Worm (Caenorhabditis elegans) whole organism, early embryonic: ENCODE results near the gene M02B7.2.
A peak's percentile ranks its signal among the peaks of the same experiment; 100 is the strongest.

Source experiments
- B0310.2 ChIP-seq: sonication (generic microtip); optimal IDR thresholded peaks from 2 replicates; lab custom pipeline; 2016; ENCODE audit warnings: mild to moderate bottlenecking, missing genetic modification characterization, missing compliant biosample characterization
- F13C5.2 ChIP-seq: sonication (generic microtip); optimal IDR thresholded peaks from 2 replicates; lab custom pipeline; 2017; ENCODE audit warnings: mild to moderate bottlenecking, missing genetic modification characterization, inconsistent platforms, missing compliant biosample characterization
- aly-1 ChIP-seq: sonication (generic microtip); optimal IDR thresholded peaks from 2 replicates; lab custom pipeline; 2016; ENCODE audit warnings: missing genetic modification characterization, missing compliant biosample characterization
- ama-1 ChIP-seq: fragments of 150-350 bp; optimal IDR thresholded peaks from 2 replicates; lab custom pipeline; 2014
- ceh-13 ChIP-seq: fragments of 200-800 bp; sonication (Bioruptor generic); optimal IDR thresholded peaks from 2 replicates; lab custom pipeline; 2018; ENCODE audit warnings: mild to moderate bottlenecking, missing genetic modification characterization, missing compliant biosample characterization
- ceh-36 ChIP-seq: sonication (generic microtip); optimal IDR thresholded peaks from 2 replicates; lab custom pipeline; 2016; ENCODE audit warnings: missing genetic modification characterization, inconsistent platforms, missing compliant biosample characterization
- ets-7 ChIP-seq: sonication (generic microtip); optimal IDR thresholded peaks from 2 replicates; lab custom pipeline; 2016; ENCODE audit warnings: missing genotype, missing genetic modification characterization, missing compliant biosample characterization
- flt-1 ChIP-seq: fragments of 200-800 bp; sonication (Bioruptor generic); IDR thresholded peaks from 2 replicates; pipeline ENCODE4 v1.3.6; 2022; ENCODE audit warnings: missing genetic modification characterization, missing compliant biosample characterization
- hmbx-1 ChIP-seq: sonication (generic microtip); optimal IDR thresholded peaks from 2 replicates; lab custom pipeline; 2016; ENCODE audit warnings: mild to moderate bottlenecking, missing genetic modification characterization, missing compliant biosample characterization
- hmg-4 ChIP-seq: fragments of 200-800 bp; sonication (Bioruptor generic); optimal IDR thresholded peaks from 2 replicates; lab custom pipeline; 2018; ENCODE audit warnings: mild to moderate bottlenecking, missing genetic modification characterization, missing compliant biosample characterization
- hnd-1 ChIP-seq: sonication (generic microtip); optimal IDR thresholded peaks from 2 replicates; lab custom pipeline; 2016; ENCODE audit warnings: missing genetic modification characterization, missing compliant biosample characterization
- pes-1 ChIP-seq: fragments of 200-800 bp; sonication (Bioruptor generic); IDR thresholded peaks from 2 replicates; pipeline ENCODE4 v1.3.6; 2022; ENCODE audit warnings: missing genetic modification reagents, missing genetic modification characterization, missing compliant biosample characterization
- scrt-1 ChIP-seq: fragments of 200-800 bp; sonication (Bioruptor generic); IDR thresholded peaks from 2 replicates; pipeline ENCODE4 v1.3.6; 2022; ENCODE audit warnings: missing genetic modification characterization, missing compliant biosample characterization
- sea-1 ChIP-seq: fragments of 200-800 bp; sonication (Bioruptor generic); conservative IDR thresholded peaks from 2 replicates; pipeline ENCODE4 v1.3.6; 2022; ENCODE audit warnings: missing genetic modification characterization, missing compliant biosample characterization
- tbx-11 ChIP-seq: fragments of 200-800 bp; sonication (Bioruptor generic); IDR thresholded peaks from 2 replicates; pipeline ENCODE4 v1.3.6; 2022; ENCODE audit warnings: missing genetic modification characterization, missing compliant biosample characterization
- tbx-37 ChIP-seq: fragments of 200-800 bp; sonication (Bioruptor generic); conservative IDR thresholded peaks from 2 replicates; pipeline ENCODE4 v1.3.6; 2022; ENCODE audit warnings: missing genetic modification reagents, missing genetic modification characterization, missing compliant biosample characterization
- tra-4 ChIP-seq: sonication (generic microtip); optimal IDR thresholded peaks from 2 replicates; lab custom pipeline; 2017; ENCODE audit warnings: missing genetic modification characterization, missing compliant biosample characterization

The M02B7.2 gene

DNA sequence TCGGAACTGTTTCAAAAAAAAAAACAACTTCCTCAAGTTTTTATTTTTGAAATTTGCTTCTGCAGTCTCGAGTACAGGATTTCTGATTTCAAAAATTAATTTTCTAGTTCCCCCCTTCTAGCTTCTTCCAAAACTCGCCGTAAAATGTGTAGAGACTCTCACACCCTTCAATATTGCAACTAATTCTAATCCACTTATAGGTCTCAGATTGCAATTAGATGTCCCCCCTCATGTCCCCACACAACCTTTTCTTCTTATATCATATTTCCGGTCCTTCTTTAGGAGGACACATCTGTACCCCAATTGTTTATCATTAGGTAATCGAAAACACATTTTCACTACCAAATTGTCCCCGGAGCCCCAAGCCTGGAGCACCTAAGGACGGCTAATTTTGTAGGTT lies 37.1 kb downstream of the M02B7.2 start:
- no peak for TF ChIP-seq tbx-37 (GFP tag; lab: Robert Waterston, UW)

DNA sequence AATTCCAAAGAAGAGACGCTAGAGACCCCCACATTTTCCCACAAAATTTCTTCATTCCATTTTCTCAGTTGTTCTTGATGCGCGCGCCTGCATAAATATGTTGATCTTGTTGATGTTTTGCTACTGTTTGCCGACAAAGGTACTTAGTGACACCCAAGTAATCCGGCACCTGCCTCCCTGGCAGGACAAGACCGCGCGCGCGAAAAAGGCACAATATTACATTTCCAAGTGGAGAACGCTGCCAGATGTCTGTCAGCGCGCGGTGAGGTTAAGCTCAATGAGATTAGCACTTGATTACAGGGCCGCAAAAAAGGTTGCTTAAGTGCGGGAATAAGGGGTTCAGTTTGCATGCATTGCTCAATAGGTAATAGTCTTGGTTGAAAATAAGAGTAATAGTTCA lies 38.2 kb downstream of the M02B7.2 start:
- TF ChIP-seq aly-1 (tag; lab: Kevin White, UChicago), result no peak
- peak; percentile 47 for TF ChIP-seq ceh-36 (tag; lab: Kevin White, UChicago)

DNA sequence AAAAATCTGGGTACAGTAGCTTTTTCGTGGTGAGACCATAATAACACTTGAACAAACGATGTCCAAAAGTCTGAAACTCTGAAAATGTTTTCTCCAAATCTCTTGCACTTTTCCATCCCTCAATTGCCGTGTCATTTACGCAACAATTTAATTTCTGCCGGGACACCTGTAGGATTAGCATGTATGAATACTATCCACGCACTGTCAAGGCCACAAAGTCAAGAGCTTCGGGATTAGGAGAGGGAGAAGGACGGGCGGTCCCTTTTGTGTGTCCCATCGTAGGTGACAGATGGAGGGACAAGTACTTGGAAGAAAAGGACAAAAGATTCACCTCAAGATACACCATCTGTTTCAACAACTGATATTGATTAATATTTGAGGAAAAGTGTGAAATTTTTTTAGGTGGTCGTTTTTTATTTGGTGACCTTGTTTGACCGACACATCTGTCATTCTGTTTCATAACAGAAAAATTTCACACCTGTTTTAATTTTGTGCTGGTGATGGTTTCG lies 39.7 kb downstream of the M02B7.2 start:
- TF ChIP-seq F13C5.2 (tag; lab: Kevin White, UChicago) (no peak), ceh-36 (tag; lab: Kevin White, UChicago) (peak; percentile 43), aly-1 (tag; lab: Kevin White, UChicago) (no peak)

DNA sequence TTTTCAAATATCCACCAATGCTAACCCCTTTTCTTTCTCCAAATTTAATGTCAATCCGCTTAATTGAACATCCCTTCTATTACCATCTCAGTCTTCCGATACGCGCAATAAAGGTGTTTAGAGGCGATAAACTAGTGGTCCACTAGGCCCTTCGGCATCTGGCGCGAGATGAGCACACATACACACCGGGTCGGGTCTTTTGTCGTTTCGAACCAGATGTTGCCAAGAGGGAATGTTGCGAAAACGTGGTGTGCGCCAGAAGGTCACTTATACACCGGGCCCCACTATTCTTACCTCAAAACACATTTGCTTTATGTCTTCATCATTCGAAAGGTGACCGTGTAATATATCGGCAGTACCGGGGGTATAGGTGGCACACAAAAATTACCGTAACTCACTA lies 40.6 kb downstream of the M02B7.2 start:
- TF ChIP-seq hmg-4 (GFP tag; lab: Kevin White, UChicago), result peak; percentile 24
- no peak for TF ChIP-seq B0310.2

DNA sequence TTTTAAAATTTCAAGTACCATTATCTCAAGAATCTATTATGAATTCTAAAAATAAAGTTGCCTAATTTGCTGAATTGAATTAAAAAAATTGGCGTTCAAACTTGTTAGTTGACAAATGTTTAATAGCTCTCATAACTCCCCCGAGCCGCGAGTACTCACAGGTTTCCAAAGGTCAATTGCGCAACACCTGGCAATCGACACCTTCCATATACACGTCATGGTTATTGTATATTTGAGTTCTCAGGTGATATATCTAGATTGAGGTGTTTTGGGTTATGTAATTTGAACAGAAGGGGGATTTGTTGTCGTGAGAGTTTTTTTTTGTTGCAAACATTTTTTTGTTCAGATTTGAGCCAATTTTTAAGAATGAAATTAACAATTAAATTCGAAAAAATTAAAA lies 41.2 kb downstream of the M02B7.2 start:
- TF ChIP-seq hmbx-1 (no peak), sea-1 (GFP tag; lab: Robert Waterston, UW) (no peak), B0310.2 (no peak), tbx-11 (no peak), aly-1 (tag; lab: Kevin White, UChicago) (no peak), ceh-13 (no peak), F13C5.2 (tag; lab: Kevin White, UChicago) (no peak), pes-1 (no peak)

DNA sequence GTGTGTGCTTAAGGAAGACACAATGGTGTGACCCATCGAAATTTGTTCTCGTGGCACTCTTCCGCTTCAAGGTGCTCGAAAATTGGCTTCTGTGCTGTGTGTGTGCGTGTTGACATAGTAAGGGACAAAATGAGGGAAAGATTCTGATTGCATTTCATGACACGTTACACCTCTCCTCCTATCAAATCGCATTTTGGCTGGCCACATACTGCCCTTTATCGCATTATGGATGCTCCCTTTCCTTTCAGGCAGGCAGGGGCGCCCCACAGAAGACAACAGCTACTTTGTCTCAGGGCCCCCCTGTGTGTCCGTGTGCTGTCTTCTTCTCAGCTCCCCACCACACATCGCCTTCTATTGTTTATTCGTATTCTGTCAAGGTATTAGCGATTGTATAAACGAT lies 44.1 kb downstream of the M02B7.2 start:
- TF ChIP-seq ceh-13, result no peak
- no peak for TF ChIP-seq sea-1 (GFP tag; lab: Robert Waterston, UW)
- no peak for TF ChIP-seq aly-1 (tag; lab: Kevin White, UChicago)

DNA sequence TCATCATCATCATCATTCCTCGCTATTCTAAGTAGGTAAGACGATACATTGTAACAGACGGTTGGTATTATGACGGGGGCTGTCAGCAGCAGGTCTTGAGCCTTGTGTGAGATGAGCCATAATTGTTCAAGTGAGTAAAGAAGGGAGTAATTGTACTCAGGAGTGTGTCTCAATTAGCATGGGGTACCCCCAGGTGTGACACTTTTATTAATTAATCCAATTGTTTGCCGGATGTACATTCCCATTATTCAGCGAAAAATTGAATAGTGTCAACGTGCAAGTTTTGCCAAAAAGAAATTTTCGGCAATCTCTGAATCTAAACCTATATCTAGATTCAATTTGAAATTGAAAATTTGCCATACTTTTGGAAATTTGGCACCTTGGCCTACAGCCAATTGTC lies 45.6 kb downstream of the M02B7.2 start:
- TF ChIP-seq pes-1 (no peak), F13C5.2 (tag; lab: Kevin White, UChicago) (no peak), ceh-36 (tag; lab: Kevin White, UChicago) (no peak), ets-7 (tag; lab: Kevin White, UChicago) (no peak), hmbx-1 (no peak), hmg-4 (GFP tag; lab: Kevin White, UChicago) (no peak), sea-1 (GFP tag; lab: Robert Waterston, UW) (no peak), tbx-11 (no peak), tra-4 (no peak), tbx-37 (GFP tag; lab: Robert Waterston, UW) (no peak), flt-1 (GFP tag; lab: Robert Waterston, UW) (no peak), scrt-1 (GFP tag; lab: Robert Waterston, UW) (no peak), aly-1 (tag; lab: Kevin White, UChicago) (no peak), ama-1 (lab: Kevin White, UChicago) (no peak)

DNA sequence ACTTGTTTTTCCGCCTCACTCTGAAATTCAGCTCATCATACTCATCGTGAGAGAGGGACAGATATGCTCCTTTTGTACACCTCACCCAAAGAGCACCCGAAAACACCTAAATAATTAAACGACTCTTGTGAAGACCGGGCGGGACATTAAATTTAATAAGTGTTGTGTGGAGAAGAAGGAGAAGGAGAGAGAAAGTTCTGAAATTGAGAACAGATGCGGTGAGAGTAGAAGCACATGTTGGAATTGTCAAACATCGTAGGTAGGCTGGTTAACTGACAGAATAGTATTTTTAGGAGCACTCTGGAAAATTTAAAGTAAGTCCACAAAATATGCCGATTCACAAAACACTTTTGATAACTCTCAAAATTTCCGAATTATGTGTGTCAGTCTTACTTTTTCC lies 50.2 kb downstream of the M02B7.2 start:
- TF ChIP-seq tra-4 (no peak), ceh-36 (tag; lab: Kevin White, UChicago) (no peak), hmbx-1 (no peak), hmg-4 (GFP tag; lab: Kevin White, UChicago) (no peak), scrt-1 (GFP tag; lab: Robert Waterston, UW) (no peak), pes-1 (no peak), aly-1 (tag; lab: Kevin White, UChicago) (no peak), ama-1 (lab: Kevin White, UChicago) (no peak), hnd-1 (no peak)
